Worm (Caenorhabditis elegans): ENCODE measurements around the gene ZC504.1.

ce11 chrX:10373581-10373980, 33.4 kb upstream of the ZC504.1 start:
- TF ChIP-seq hmg-20 (GFP tag; IDR thresholded peaks at IDR 0.05) (no peak), hmg-1.2 (GFP tag; IDR thresholded peaks at IDR 0.05) (no peak), ceh-79 (tag; optimal IDR thresholded peaks at IDR 0.05) (no peak), F23B12.7 (tag; optimal IDR thresholded peaks at IDR 0.05; ENCODE audit: insufficient read depth) (no peak), lin-54 (GFP tag; optimal IDR thresholded peaks at IDR 0.05) (no peak), lir-1 (GFP tag; conservative IDR thresholded peaks at IDR 0.05) (no peak), nfyb-1 (GFP tag; IDR thresholded peaks at IDR 0.05) (no peak), ztf-28 (GFP tag; IDR thresholded peaks at IDR 0.05) (no peak)

Measured in whole organism, young adult.